Fruit fly (Drosophila melanogaster) whole organism, embryonic: ENCODE results near the gene Polr1H.
A peak's percentile ranks its signal among the peaks of the same experiment; 100 is the strongest.

Experiments
- B-H1 ChIP-seq: fragments of 200-800 bp; sonication (Bioruptor generic); IDR thresholded peaks from 3 replicates; pipeline ENCODE4 v1.3.6; 2022; ENCODE audit warnings: missing biosample characterization, missing genetic modification characterization
- CG10209 ChIP-seq: fragments of 200-800 bp; sonication (Bioruptor generic); optimal IDR thresholded peaks from 3 replicates; lab custom pipeline; 2017; ENCODE audit warnings: missing biosample characterization, mild to moderate bottlenecking, missing genetic modification characterization, missing genetic modification reagents
- CG10267 ChIP-seq: fragments of 200-800 bp; sonication (Bioruptor generic); optimal IDR thresholded peaks from 2 replicates; lab custom pipeline; 2018; ENCODE audit warnings: missing biosample characterization, mild to moderate bottlenecking, missing genetic modification characterization, moderate library complexity
- CG10959 ChIP-seq: fragments of 200-800 bp; sonication (Bioruptor generic); IDR thresholded peaks from 2 replicates; pipeline ENCODE4 v1.3.6; 2022; ENCODE audit warnings: missing biosample characterization, missing genetic modification characterization
- CG13296 ChIP-seq: fragments of 200-800 bp; sonication (Bioruptor generic); optimal IDR thresholded peaks from 3 replicates; lab custom pipeline; 2018; ENCODE audit warnings: missing biosample characterization, mild to moderate bottlenecking, missing genetic modification characterization
- CG13424 ChIP-seq: fragments of 200-800 bp; sonication (Bioruptor generic); optimal IDR thresholded peaks from 2 replicates; lab custom pipeline; 2019; ENCODE audit warnings: missing biosample characterization, mild to moderate bottlenecking, missing genetic modification characterization, moderate library complexity
- CG1832 ChIP-seq: fragments of 200-800 bp; sonication (Bioruptor generic); optimal IDR thresholded peaks from 2 replicates; lab custom pipeline; 2017; ENCODE audit warnings: missing biosample characterization, mild to moderate bottlenecking, missing genetic modification characterization, inconsistent platforms
- CG18599 ChIP-seq: fragments of 200-800 bp; sonication (Bioruptor generic); optimal IDR thresholded peaks from 3 replicates; lab custom pipeline; 2017; ENCODE audit warnings: missing biosample characterization, missing genetic modification characterization, mild to moderate bottlenecking, moderate library complexity, missing genetic modification reagents
- CG2712 ChIP-seq: fragments of 200-800 bp; optimal IDR thresholded peaks from 3 replicates; lab custom pipeline; 2019; ENCODE audit warnings: missing biosample characterization, mild to moderate bottlenecking, missing genetic modification characterization, moderate library complexity
- CG30403 ChIP-seq: fragments of 200-800 bp; sonication (Bioruptor generic); optimal IDR thresholded peaks from 3 replicates; lab custom pipeline; 2016; ENCODE audit warnings: missing biosample characterization, missing genetic modification characterization
- CG31441 ChIP-seq: fragments of 200-800 bp; sonication (Bioruptor generic); IDR thresholded peaks from 2 replicates; pipeline ENCODE4 v1.3.6; 2022; ENCODE audit warnings: missing biosample characterization, missing genetic modification characterization
- CG32767 ChIP-seq: fragments of 200-800 bp; sonication (Bioruptor generic); IDR thresholded peaks from 2 replicates; pipeline ENCODE4 v1.3.6; 2022; ENCODE audit warnings: missing biosample characterization, missing genetic modification characterization
- CG3847 ChIP-seq: fragments of 200-800 bp; sonication (Bioruptor generic); IDR thresholded peaks from 2 replicates; pipeline ENCODE4 v1.3.6; 2022; ENCODE audit warnings: missing biosample characterization, missing genetic modification characterization
- CG3995 ChIP-seq: fragments of 200-800 bp; sonication (Bioruptor generic); optimal IDR thresholded peaks from 3 replicates; lab custom pipeline; 2016; ENCODE audit warnings: missing biosample characterization, missing genetic modification characterization
- CG4404 ChIP-seq: fragments of 200-800 bp; sonication (Bioruptor generic); IDR thresholded peaks from 2 replicates; pipeline ENCODE4 v1.3.6; 2022; ENCODE audit warnings: missing biosample characterization, missing genetic modification characterization
- CG5180 ChIP-seq: fragments of 200-800 bp; sonication (Bioruptor generic); optimal IDR thresholded peaks from 3 replicates; lab custom pipeline; 2017; ENCODE audit warnings: missing biosample characterization, missing genetic modification characterization, mild to moderate bottlenecking, moderate library complexity, missing genetic modification reagents
- CoRest ChIP-seq: fragments of 200-800 bp; sonication (Bioruptor generic); optimal IDR thresholded peaks from 3 replicates; lab custom pipeline; 2018; ENCODE audit warnings: missing biosample characterization, mild to moderate bottlenecking, missing genetic modification characterization, moderate library complexity
- D19A ChIP-seq: fragments of 200-800 bp; optimal IDR thresholded peaks from 3 replicates; lab custom pipeline; 2019; ENCODE audit warnings: missing biosample characterization, mild to moderate bottlenecking, missing genetic modification characterization, moderate library complexity
- Deaf1 ChIP-seq: fragments of 200-800 bp; optimal IDR thresholded peaks from 3 replicates; lab custom pipeline; 2019; ENCODE audit warnings: missing biosample characterization, mild to moderate bottlenecking, missing genetic modification characterization, moderate library complexity
- Dip3 ChIP-seq: fragments of 200-800 bp; sonication (Bioruptor generic); optimal IDR thresholded peaks from 3 replicates; lab custom pipeline; 2016; ENCODE audit warnings: missing biosample characterization, missing genetic modification characterization
- E2f1 ChIP-seq: fragments of 200-800 bp; sonication (Bioruptor generic); IDR thresholded peaks from 2 replicates; pipeline ENCODE4 v1.3.6; 2022; ENCODE audit warnings: missing biosample characterization, missing genetic modification characterization
- Fer1 ChIP-seq: fragments of 200-800 bp; sonication (Bioruptor generic); optimal IDR thresholded peaks from 2 replicates; lab custom pipeline; 2017; ENCODE audit warnings: missing biosample characterization, mild to moderate bottlenecking, missing genetic modification characterization
- HmgZ ChIP-seq: fragments of 200-800 bp; sonication (Bioruptor generic); optimal IDR thresholded peaks from 2 replicates; lab custom pipeline; 2018; ENCODE audit warnings: missing biosample characterization, mild to moderate bottlenecking, missing genetic modification characterization
- Hmr ChIP-seq: fragments of 200-800 bp; sonication (Bioruptor generic); optimal IDR thresholded peaks from 3 replicates; lab custom pipeline; 2017; ENCODE audit warnings: mild to moderate bottlenecking, missing biosample characterization, missing genetic modification reagents, missing genetic modification characterization
- Med ChIP-seq: fragments of 200-800 bp; sonication (Bioruptor generic); peaks from one replicate; lab custom pipeline; 2016; ENCODE audit warnings: missing biosample characterization, missing genetic modification characterization, mild to moderate bottlenecking, inconsistent platforms, moderate library complexity
- Nf-YB ChIP-seq: fragments of 200-800 bp; sonication (Bioruptor generic); optimal IDR thresholded peaks from 3 replicates; lab custom pipeline; 2019; ENCODE audit warnings: missing biosample characterization, mild to moderate bottlenecking, missing genetic modification characterization, moderate library complexity
- Opbp ChIP-seq: fragments of 200-800 bp; sonication (Bioruptor generic); IDR thresholded peaks from 3 replicates; pipeline ENCODE4 v1.3.6; 2022; ENCODE audit warnings: missing biosample characterization, missing genetic modification characterization; ENCODE audit not compliant: partially characterized antibody
- Pdp1 ChIP-seq, 2 experiments: fragments of 200-800 bp; sonication (Bioruptor generic); optimal IDR thresholded peaks; 3 replicates each; lab custom pipeline; 2016; ENCODE audit warnings: missing biosample characterization in 2 of 2, missing genetic modification characterization in 2 of 2, mild to moderate bottlenecking in 1 of 2, moderate library complexity in 1 of 2
- Tbp ChIP-seq: fragments of >200 bp; optimal IDR thresholded peaks from 2 replicates; lab custom pipeline; 2018; ENCODE audit warnings: missing biosample characterization, missing genetic modification characterization
- ab ChIP-seq: fragments of 200-800 bp; sonication (Bioruptor generic); optimal IDR thresholded peaks from 2 replicates; lab custom pipeline; 2016; ENCODE audit warnings: missing biosample characterization, missing genetic modification characterization
- bcd ChIP-seq: fragments of 200-800 bp; sonication (Bioruptor generic); optimal IDR thresholded peaks from 2 replicates; lab custom pipeline; 2017; ENCODE audit warnings: missing biosample characterization, mild to moderate bottlenecking, missing genetic modification characterization
- exex ChIP-seq: fragments of 200-800 bp; sonication (Bioruptor generic); optimal IDR thresholded peaks from 4 replicates; lab custom pipeline; 2018; ENCODE audit warnings: missing biosample characterization, mild to moderate bottlenecking, missing genetic modification characterization, moderate library complexity
- gcm2 ChIP-seq: fragments of 200-800 bp; sonication (Bioruptor generic); optimal IDR thresholded peaks from 2 replicates; lab custom pipeline; 2016; ENCODE audit warnings: missing biosample characterization, missing genetic modification characterization
- grau ChIP-seq: fragments of 200-800 bp; optimal IDR thresholded peaks from 3 replicates; lab custom pipeline; 2019; ENCODE audit warnings: missing biosample characterization, mild to moderate bottlenecking, missing genetic modification characterization, moderate library complexity
- inv ChIP-seq: fragments of 200-800 bp; sonication (Bioruptor generic); IDR thresholded peaks from 2 replicates; pipeline ENCODE4 v1.3.6; 2022; ENCODE audit warnings: missing biosample characterization, missing genetic modification characterization; ENCODE audit not compliant: partially characterized antibody
- kni ChIP-seq: fragments of 200-800 bp; sonication (Bioruptor generic); optimal IDR thresholded peaks from 3 replicates; lab custom pipeline; 2017; ENCODE audit warnings: mild to moderate bottlenecking, missing biosample characterization, missing genetic modification reagents, missing genetic modification characterization
- lab ChIP-seq: fragments of 200-800 bp; sonication (Bioruptor generic); optimal IDR thresholded peaks from 3 replicates; lab custom pipeline; 2017; ENCODE audit warnings: missing biosample characterization, missing genetic modification characterization, mild to moderate bottlenecking, moderate library complexity, missing genetic modification reagents
- lola ChIP-seq, 3 experiments: fragments of >200 bp in 2 of 3; fragments of 200-800 bp in 1 of 3; sonication (Bioruptor generic) in 1 of 3; optimal IDR thresholded peaks; 2 replicates each; lab custom pipeline; 2017 to 2019; ENCODE audit warnings: missing biosample characterization in 3 of 3, missing genetic modification characterization in 3 of 3, mild to moderate bottlenecking in 1 of 3, moderate library complexity in 1 of 3
- nau ChIP-seq: fragments of 200-800 bp; sonication (Bioruptor generic); optimal IDR thresholded peaks from 3 replicates; lab custom pipeline; 2017; ENCODE audit warnings: missing biosample characterization, mild to moderate bottlenecking, missing genetic modification characterization, missing genetic modification reagents
- nmo ChIP-seq: fragments of 200-800 bp; sonication (Bioruptor generic); optimal IDR thresholded peaks from 2 replicates; lab custom pipeline; 2018; ENCODE audit warnings: missing biosample characterization, mild to moderate bottlenecking, missing genetic modification characterization, moderate library complexity
- sc ChIP-seq, 3 experiments: fragments of >200 bp in 2 of 3; fragments of 200-800 bp in 1 of 3; sonication (Bioruptor generic) in 1 of 3; optimal IDR thresholded peaks; 2 replicates in 2 of 3; 3 replicates in 1 of 3; lab custom pipeline; 2017; ENCODE audit warnings: mild to moderate bottlenecking in 1 of 3, missing biosample characterization in 1 of 3, missing genetic modification characterization in 1 of 3, missing genetic modification reagents in 1 of 3
- sqz ChIP-seq: fragments of 200-800 bp; sonication (Bioruptor generic); optimal IDR thresholded peaks from 3 replicates; lab custom pipeline; 2018; ENCODE audit warnings: missing biosample characterization, mild to moderate bottlenecking, missing genetic modification characterization
- stwl ChIP-seq: fragments of 200-800 bp; sonication (Bioruptor generic); optimal IDR thresholded peaks from 3 replicates; lab custom pipeline; 2018; ENCODE audit warnings: missing biosample characterization, mild to moderate bottlenecking, missing genetic modification characterization, moderate library complexity
- tap ChIP-seq: fragments of 200-800 bp; optimal IDR thresholded peaks from 3 replicates; lab custom pipeline; 2019; ENCODE audit warnings: missing biosample characterization, mild to moderate bottlenecking, missing genetic modification characterization, moderate library complexity
- unc-4 ChIP-seq: fragments of 200-800 bp; sonication (Bioruptor generic); IDR thresholded peaks from 2 replicates; pipeline ENCODE4 v1.3.6; 2022; ENCODE audit warnings: missing biosample characterization, missing genetic modification characterization; ENCODE audit not compliant: partially characterized antibody
- vvl ChIP-seq: fragments of 200-800 bp; sonication (Bioruptor generic); IDR thresholded peaks from 2 replicates; pipeline ENCODE4 v1.3.6; 2022; ENCODE audit warnings: missing biosample characterization, missing genetic modification characterization
- zen ChIP-seq: fragments of 200-800 bp; sonication (Bioruptor generic); optimal IDR thresholded peaks from 3 replicates; lab custom pipeline; 2018; ENCODE audit warnings: missing biosample characterization, mild to moderate bottlenecking, missing genetic modification characterization, moderate library complexity

Polr1H gene

DNA sequence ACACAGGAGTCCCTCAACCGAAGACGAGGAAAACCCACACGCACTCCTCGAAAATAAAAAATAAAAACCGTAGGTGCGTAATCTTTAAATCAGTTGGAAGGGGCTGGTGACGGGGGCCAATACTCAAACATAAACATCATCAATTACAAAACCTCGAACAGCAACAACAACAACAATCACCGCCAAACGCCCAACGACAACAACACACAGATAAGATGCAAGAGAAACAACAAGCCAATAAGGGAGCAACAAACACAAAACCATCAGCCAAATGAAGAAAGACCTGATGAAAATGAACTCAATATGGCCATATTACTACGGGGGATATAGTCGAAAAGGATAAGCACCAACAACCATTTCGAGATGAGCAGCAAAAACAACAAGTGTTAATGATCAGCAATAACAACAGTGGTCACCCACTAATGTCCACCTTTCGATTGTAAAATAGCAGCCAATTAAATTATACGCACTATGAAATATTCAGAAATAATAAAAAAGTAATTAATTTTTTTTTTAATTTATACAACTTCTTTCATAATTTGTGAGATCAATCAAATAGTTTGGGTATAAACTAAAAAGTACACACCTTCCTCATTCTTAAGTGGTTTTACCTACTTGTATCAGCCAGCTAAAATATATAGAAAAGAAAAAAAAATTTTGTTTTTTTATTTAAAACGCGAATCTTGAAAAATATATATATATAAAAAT, 46.2 kb upstream of the Polr1H start (continued):
- peak in 1 of 3 experiments; percentile 54 for TF ChIP-seq lola (GFP tag; optimal IDR thresholded peaks at IDR 0.05; lab: Kevin White, UChicago)
- TF ChIP-seq bcd (GFP tag; lab: Kevin White, UChicago), result peak; percentile 33
- TF ChIP-seq CoRest, result peak; percentile 21
- no peak for TF ChIP-seq sc (optimal IDR thresholded peaks at IDR 0.05; lab: Kevin White, UChicago)
- no peak for TF ChIP-seq sc (GFP tag; optimal IDR thresholded peaks at IDR 0.05; lab: Kevin White, UChicago)
- TF ChIP-seq inv, result no peak
- TF ChIP-seq CG13424 (tag; lab: Kevin White, UChicago), result peak; percentile 15
- TF ChIP-seq sqz (GFP tag; lab: Kevin White, UChicago), result peak; percentile 37
- peak; percentile 15 for TF ChIP-seq Fer1 (GFP tag; lab: Kevin White, UChicago)
- TF ChIP-seq CG5180 (GFP tag; lab: Kevin White, UChicago), result no peak
- TF ChIP-seq CG31441 (GFP tag; lab: Robert Waterston, UW), result peak; percentile 73
- TF ChIP-seq unc-4 (GFP tag; lab: Robert Waterston, UW), result no peak
- no peak for TF ChIP-seq CG3995 (GFP tag; lab: Kevin White, UChicago)
- no peak for TF ChIP-seq ab (GFP tag; lab: Kevin White, UChicago)
- no peak for TF ChIP-seq CG1832 (GFP tag; lab: Kevin White, UChicago)
- TF ChIP-seq CG4404, result peak; percentile 51
- TF ChIP-seq CG10959 (GFP tag; lab: Robert Waterston, UW), result peak; percentile 69
- TF ChIP-seq zen (tag; lab: Kevin White, UChicago), result peak; percentile 30
- TF ChIP-seq CG10267 (tag; lab: Kevin White, UChicago), result peak; percentile 65
- peak; percentile 47 for TF ChIP-seq tap (tag; lab: Kevin White, UChicago)
- peak; percentile 20 for TF ChIP-seq Med (GFP tag; lab: Kevin White, UChicago)
- TF ChIP-seq CG3847 (GFP tag; lab: Robert Waterston, UW), result no peak
- TF ChIP-seq CG10209 (GFP tag; lab: Kevin White, UChicago), result peak; percentile 31
- peak; percentile 9 for TF ChIP-seq CG30403 (GFP tag; lab: Kevin White, UChicago)
- peak; percentile 25 for TF ChIP-seq lab
- no peak for TF ChIP-seq vvl (GFP tag; lab: Robert Waterston, UW)
- no peak for TF ChIP-seq Opbp (GFP tag; lab: Robert Waterston, UW)
- TF ChIP-seq Pdp1 (GFP tag; optimal IDR thresholded peaks at IDR 0.05; lab: Kevin White, UChicago), result peak in 1 of 2 experiments; percentile 4
- TF ChIP-seq exex, result peak; percentile 18
- TF ChIP-seq CG13296 (GFP tag; lab: Kevin White, UChicago), result peak; percentile 29
- no peak for TF ChIP-seq Dip3 (GFP tag; lab: Kevin White, UChicago)
- no peak for TF ChIP-seq CG32767 (GFP tag; lab: Robert Waterston, UW)
- TF ChIP-seq gcm2 (GFP tag; lab: Kevin White, UChicago), result no peak
- TF ChIP-seq Nf-YB (GFP tag; lab: Kevin White, UChicago), result peak; percentile 19
- TF ChIP-seq nmo, result peak; percentile 37
- TF ChIP-seq Tbp (GFP tag; lab: Kevin White, UChicago), result no peak
- TF ChIP-seq grau (tag; lab: Kevin White, UChicago), result peak; percentile 85
- peak; percentile 11 for TF ChIP-seq CG18599
- TF ChIP-seq kni, result peak; percentile 51
- TF ChIP-seq CG2712 (tag; lab: Kevin White, UChicago), result peak; percentile 66
- peak; percentile 3 for TF ChIP-seq stwl (tag; lab: Kevin White, UChicago)
- no peak for TF ChIP-seq nau
- TF ChIP-seq Deaf1 (tag; lab: Kevin White, UChicago), result no peak
- TF ChIP-seq HmgZ, result no peak
- peak; percentile 2 for TF ChIP-seq Hmr (GFP tag; lab: Kevin White, UChicago)
- 0 out of 2 replicates have a peak, but pooled peaks have one; percentile 10 for TF ChIP-seq E2f1 (GFP tag; lab: Robert Waterston, UW)
- peak; percentile 60 for TF ChIP-seq D19A (tag; lab: Kevin White, UChicago)
- 0 out of 3 replicates have a peak, but pooled peaks have one; percentile 13 for TF ChIP-seq B-H1 (GFP tag; lab: Robert Waterston, UW)
